Fruit fly (Drosophila melanogaster): ENCODE data around the gene CG6321.
A peak's percentile ranks its signal among the peaks of the same experiment; 100 is the strongest.

CG6321 gene

DNA sequence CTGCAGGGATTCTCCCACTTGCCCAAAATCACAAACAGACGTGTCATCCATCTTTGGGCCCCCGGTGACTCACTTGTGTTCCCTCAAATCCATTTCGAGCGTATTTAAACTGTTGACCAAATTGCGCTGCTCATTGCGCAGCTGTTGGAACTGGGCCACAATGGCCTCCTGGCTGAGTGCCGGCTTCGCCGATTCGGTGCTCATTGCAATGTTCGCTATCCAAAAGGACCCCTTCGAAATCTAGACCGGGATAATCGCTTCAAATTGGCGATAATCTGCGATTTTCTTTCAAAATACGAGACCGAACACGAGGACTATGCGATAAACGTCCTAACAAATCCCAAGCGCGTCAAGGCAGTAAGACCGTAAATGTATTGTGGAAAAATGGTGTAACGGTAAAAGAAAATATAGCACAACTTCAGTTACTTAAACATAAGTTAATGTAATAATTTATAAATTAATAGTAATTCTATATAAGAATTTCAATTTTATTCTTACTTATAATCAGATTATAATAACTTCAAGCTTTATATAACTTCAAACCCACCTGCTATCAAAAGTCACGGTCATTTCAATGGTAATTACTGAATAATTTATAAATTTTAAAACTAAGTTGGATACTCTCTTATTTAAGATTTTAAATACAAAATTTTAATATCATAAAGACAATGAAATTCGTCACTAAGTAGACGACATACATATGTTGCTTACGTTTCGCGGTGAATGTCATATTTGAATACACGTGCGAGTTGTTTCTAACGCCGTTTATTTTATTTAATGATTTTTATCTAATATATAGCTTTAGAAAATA lies 13.2 kb upstream of the CG6321 start, which contains the start of the genes Pfdn2 and Noc1 (continued):
- TF ChIP-seq sd (tag; optimal IDR thresholded peaks at IDR 0.05) = no peak
- peak; percentile 5 for TF ChIP-seq Sin3A (optimal IDR thresholded peaks at IDR 0.05)
- no peak for TF ChIP-seq tll (GFP tag; optimal IDR thresholded peaks at IDR 0.05)
- no peak for TF ChIP-seq mirr (GFP tag; optimal IDR thresholded peaks at IDR 0.05)
- peak; percentile 31 for TF ChIP-seq CG10462 (GFP tag; optimal IDR thresholded peaks at IDR 0.05)
- TF ChIP-seq psq (GFP tag; optimal IDR thresholded peaks at IDR 0.05) = no peak
- no peak for TF ChIP-seq Nf-YC (tag; optimal IDR thresholded peaks at IDR 0.05)
- no peak for TF ChIP-seq ato (GFP tag; IDR thresholded peaks at IDR 0.05; ENCODE audit: partially characterized antibody)
- TF ChIP-seq h (optimal IDR thresholded peaks at IDR 0.05) = no peak
- TF ChIP-seq Sox102F (GFP tag; optimal IDR thresholded peaks at IDR 0.05) = peak; percentile 76

DNA sequence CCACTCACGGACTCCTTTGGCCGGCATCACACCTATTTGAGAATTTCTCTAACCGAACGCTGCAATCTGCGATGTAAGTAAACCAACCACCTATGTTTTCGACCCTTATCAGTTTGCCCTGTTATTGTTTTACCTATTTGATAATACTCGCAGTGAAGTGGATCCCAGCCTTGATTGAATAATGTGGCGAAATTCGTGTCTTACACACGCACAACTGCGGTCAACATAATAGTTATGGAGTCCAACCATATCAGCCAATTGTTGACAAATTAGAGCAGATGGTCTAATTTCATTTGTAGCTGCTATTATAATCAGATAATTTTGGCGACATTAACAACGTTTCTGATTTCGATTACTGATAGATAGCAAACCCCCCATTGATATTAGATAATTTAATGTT lies 10.0 kb upstream of the CG6321 start:
- no peak for TF ChIP-seq CG14710 (tag; optimal IDR thresholded peaks at IDR 0.05)
- no peak for TF ChIP-seq Dll (GFP tag; IDR thresholded peaks at IDR 0.05; ENCODE audit: partially characterized antibody)
- no peak for TF ChIP-seq tgo (GFP tag; IDR thresholded peaks at IDR 0.05)
- peak; percentile 83 for TF ChIP-seq CG11696 (GFP tag; IDR thresholded peaks at IDR 0.05)
- peak; percentile 18 for TF ChIP-seq Med (GFP tag)
- no peak for TF ChIP-seq CG7786 (GFP tag; optimal IDR thresholded peaks at IDR 0.05)
- 0 out of 2 replicates have a peak, but pooled peaks have one; percentile 27 for TF ChIP-seq nerfin-2 (GFP tag; IDR thresholded peaks at IDR 0.05; ENCODE audit: partially characterized antibody)
- no peak for TF ChIP-seq otp (GFP tag; IDR thresholded peaks at IDR 0.05)
- no peak for TF ChIP-seq CG34422 (GFP tag; IDR thresholded peaks at IDR 0.05)
- no peak for TF ChIP-seq CG15601 (tag; optimal IDR thresholded peaks at IDR 0.05)
- TF ChIP-seq grn (GFP tag; optimal IDR thresholded peaks at IDR 0.05) = peak; percentile 30
- no peak for TF ChIP-seq D (optimal IDR thresholded peaks at IDR 0.05)
- TF ChIP-seq D (GFP tag; optimal IDR thresholded peaks at IDR 0.05) = no peak
- no peak for TF ChIP-seq her (GFP tag; optimal IDR thresholded peaks at IDR 0.05)
- TF ChIP-seq Atf3 (GFP tag; optimal IDR thresholded peaks at IDR 0.05) = no peak
- TF ChIP-seq mirr (GFP tag; optimal IDR thresholded peaks at IDR 0.05) = peak; percentile 79
- no peak for TF ChIP-seq stwl (tag; optimal IDR thresholded peaks at IDR 0.05)
- TF ChIP-seq exex (tag; optimal IDR thresholded peaks at IDR 0.05) = peak; percentile 79

DNA sequence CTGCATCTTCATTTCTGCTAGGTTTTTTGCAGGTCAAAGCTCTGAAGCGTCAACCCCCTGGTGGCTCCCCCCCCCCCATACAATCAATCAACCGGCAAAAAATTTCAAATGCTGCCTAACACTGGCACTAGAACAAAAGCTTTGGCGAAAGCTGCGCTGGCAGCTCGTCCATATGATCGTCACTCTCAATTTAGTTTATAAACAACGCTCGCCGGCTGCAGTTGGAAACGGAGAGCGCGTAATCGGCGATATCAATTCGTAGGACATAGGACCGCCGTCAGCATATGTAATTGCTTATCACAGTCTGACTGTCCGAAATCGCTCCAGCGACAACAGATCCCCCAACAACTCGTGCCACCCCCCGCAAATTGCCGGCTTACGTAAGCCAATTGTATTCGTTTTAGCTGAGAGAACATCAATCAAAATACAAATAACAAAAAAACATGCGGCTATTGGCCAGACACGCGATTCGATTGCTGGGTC lies 9.4 kb upstream of the CG6321 start, which contains the start of gene Mocs1:
Gene Mocs1 (plus strand): TSS at position 155 of the 483 bp plus-strand sequence.
- TF ChIP-seq CG43689 (GFP tag; IDR thresholded peaks at IDR 0.05) (no peak), pzg (GFP tag; optimal IDR thresholded peaks at IDR 0.05) (peak; percentile 41), tap (tag; optimal IDR thresholded peaks at IDR 0.05) (no peak), Deaf1 (tag; optimal IDR thresholded peaks at IDR 0.05) (peak; percentile 8), Atf3 (GFP tag; optimal IDR thresholded peaks at IDR 0.05) (no peak), phol (tag; optimal IDR thresholded peaks at IDR 0.05) (no peak), CG6683 (GFP tag; optimal IDR thresholded peaks at IDR 0.05) (peak; percentile 2), CG10321 (GFP tag; IDR thresholded peaks at IDR 0.05) (no peak), pum (GFP tag; optimal IDR thresholded peaks at IDR 0.05) (no peak), Taf1 (GFP tag; IDR thresholded peaks at IDR 0.05) (no peak), CG15514 (GFP tag; optimal IDR thresholded peaks at IDR 0.05) (peak; percentile 53), slbo (GFP tag; IDR thresholded peaks at IDR 0.05) (0 out of 2 replicates have a peak, but pooled peaks have one; percentile 24), ind (GFP tag; optimal IDR thresholded peaks at IDR 0.05) (no peak), CG4424 (GFP tag; optimal IDR thresholded peaks at IDR 0.05) (no peak), CG10959 (GFP tag; IDR thresholded peaks at IDR 0.05) (no peak), chn (GFP tag; optimal IDR thresholded peaks at IDR 0.05) (no peak), gcm (GFP tag; optimal IDR thresholded peaks at IDR 0.05) (no peak), B-H2 (GFP tag; optimal IDR thresholded peaks at IDR 0.05) (peak; percentile 36), trh (GFP tag; optimal IDR thresholded peaks at IDR 0.05) (no peak), CG3847 (GFP tag; IDR thresholded peaks at IDR 0.05) (peak; percentile 25; the same call in 1 of the 2 replicates), Dek (tag; optimal IDR thresholded peaks at IDR 0.05) (no peak), jigr1 (GFP tag; IDR thresholded peaks at IDR 0.05) (no peak), Hmx (GFP tag; optimal IDR thresholded peaks at IDR 0.05) (no peak)

Measured in whole organism, embryonic.